Fruit fly (Drosophila melanogaster): ENCODE results near the gene peng.

- TF ChIP-seq OdsH (GFP tag; optimal IDR thresholded peaks at IDR 0.05) (no peak), Vsx2 (GFP tag; optimal IDR thresholded peaks at IDR 0.05; ENCODE audit: partially characterized antibody) (no peak), sv (GFP tag; optimal IDR thresholded peaks at IDR 0.05) (no peak)
Observed at dm6 chrX:21378344-21378882, 28.8 kb upstream of the peng start.

Data from whole organism, wandering third instar larva.